Worm (Caenorhabditis elegans): ENCODE results near the gene D2045.7.
A peak's percentile ranks its signal among the peaks of the same experiment; 100 is the strongest.

The D2045.7 gene

ce11 chrIII:10446730-10447129 lies 32.5 kb upstream of the D2045.7 start, which contains the start of gene H04D03.7:
H04D03.7 (minus strand) TSS chrIII:10446830.
- TF ChIP-seq K12H6.12 (tag; optimal IDR thresholded peaks at IDR 0.05) = no peak
- TF ChIP-seq B0035.1 (tag; optimal IDR thresholded peaks at IDR 0.05) = no peak
- TF ChIP-seq hmg-20 (GFP tag; IDR thresholded peaks at IDR 0.05) = no peak
- TF ChIP-seq ztf-6 (GFP tag; IDR thresholded peaks at IDR 0.05) = no peak
- no peak for TF ChIP-seq snpc-1.3 (tag; optimal IDR thresholded peaks at IDR 0.05; ENCODE audit: insufficient read depth)
- no peak for TF ChIP-seq Y53F4B.3 (GFP tag; IDR thresholded peaks at IDR 0.05)
- TF ChIP-seq pbrm-1 (GFP tag; IDR thresholded peaks at IDR 0.05) = no peak
- TF ChIP-seq F52B5.7 (tag; optimal IDR thresholded peaks at IDR 0.05) = no peak
- no peak for TF ChIP-seq tbx-9 (tag; optimal IDR thresholded peaks at IDR 0.05; ENCODE audit: borderline replicate concordance)
- TF ChIP-seq D2030.7 (GFP tag; IDR thresholded peaks at IDR 0.05) = no peak
- no peak for TF ChIP-seq ztf-25 (GFP tag; IDR thresholded peaks at IDR 0.05)
- no peak for TF ChIP-seq repo-1 (tag; optimal IDR thresholded peaks at IDR 0.05)
- TF ChIP-seq zim-3 (tag; optimal IDR thresholded peaks at IDR 0.05) = no peak
- TF ChIP-seq dpl-1 (GFP tag; optimal IDR thresholded peaks at IDR 0.05) = no peak
- no peak for TF ChIP-seq F39B2.1 (GFP tag; IDR thresholded peaks at IDR 0.05)
- TF ChIP-seq ceh-58 (GFP tag; IDR thresholded peaks at IDR 0.05) = no peak
- no peak for TF ChIP-seq akir-1 (GFP tag; optimal IDR thresholded peaks at IDR 0.05)
- TF ChIP-seq madf-3 (GFP tag; IDR thresholded peaks at IDR 0.05) = no peak

- TF ChIP-seq F49E8.2 (tag; optimal IDR thresholded peaks at IDR 0.05; ENCODE audit: insufficient read depth) = no peak
- no peak for TF ChIP-seq F55B11.4 (tag; optimal IDR thresholded peaks at IDR 0.05; ENCODE audit: borderline replicate concordance, insufficient read depth)
- no peak for TF ChIP-seq mxl-1 (tag; optimal IDR thresholded peaks at IDR 0.05)
- no peak for TF ChIP-seq unc-62 (GFP tag; optimal IDR thresholded peaks at IDR 0.05)
- TF ChIP-seq Y95B8A.8 (GFP tag; IDR thresholded peaks at IDR 0.05) = no peak
- no peak for TF ChIP-seq zim-3 (tag; optimal IDR thresholded peaks at IDR 0.05)
- TF ChIP-seq nhr-120 (GFP tag; IDR thresholded peaks at IDR 0.05) = no peak
- no peak for TF ChIP-seq F39B2.1 (GFP tag; IDR thresholded peaks at IDR 0.05)
- TF ChIP-seq hmg-1.2 (GFP tag; IDR thresholded peaks at IDR 0.05) = no peak
- TF ChIP-seq madf-6 (GFP tag; IDR thresholded peaks at IDR 0.05) = no peak
- TF ChIP-seq nhr-179 (tag; optimal IDR thresholded peaks at IDR 0.05) = no peak
- no peak for TF ChIP-seq sdz-38 (tag; optimal IDR thresholded peaks at IDR 0.05)
Measured at ce11 chrIII:10451012-10451411, 28.3 kb upstream of the D2045.7 start, which contains the start of gene H04D03.4. H04D03.4 (minus strand) TSS chrIII:10451112.

- peak; percentile 25 for TF ChIP-seq lsy-27 (tag; optimal IDR thresholded peaks at IDR 0.05; ENCODE audit: borderline replicate concordance, insufficient read depth)
- no peak for TF ChIP-seq F37B4.10 (GFP tag; IDR thresholded peaks at IDR 0.05)
- TF ChIP-seq B0261.1 (tag; optimal IDR thresholded peaks at IDR 0.05) = no peak
- TF ChIP-seq F49E8.2 (tag; optimal IDR thresholded peaks at IDR 0.05; ENCODE audit: insufficient read depth) = peak; percentile 84
- TF ChIP-seq Y56A3A.18 (GFP tag; IDR thresholded peaks at IDR 0.05) = no peak
- no peak for TF ChIP-seq F57A8.1 (GFP tag; optimal IDR thresholded peaks at IDR 0.05)
- peak; percentile 12 for TF ChIP-seq ztf-22 (GFP tag; optimal IDR thresholded peaks at IDR 0.05)
- TF ChIP-seq ztf-6 (GFP tag; IDR thresholded peaks at IDR 0.05) = no peak
- peak; percentile 73 for TF ChIP-seq tbp1 (GFP tag; optimal IDR thresholded peaks at IDR 0.05)
- peak; percentile 75 for TF ChIP-seq tlf-1 (GFP tag; optimal IDR thresholded peaks at IDR 0.05)
- TF ChIP-seq ccch-3 (GFP tag; optimal IDR thresholded peaks at IDR 0.05) = peak; percentile 91
- TF ChIP-seq pbrm-1 (GFP tag; IDR thresholded peaks at IDR 0.05) = peak; percentile 94
- no peak for TF ChIP-seq nfya-2 (GFP tag; IDR thresholded peaks at IDR 0.05)
- peak; percentile 63 for TF ChIP-seq K12H6.12 (tag; optimal IDR thresholded peaks at IDR 0.05)
- no peak for TF ChIP-seq F55B11.4 (tag; optimal IDR thresholded peaks at IDR 0.05; ENCODE audit: borderline replicate concordance, insufficient read depth)
- peak; percentile 64 for TF ChIP-seq efl-1 (GFP tag; optimal IDR thresholded peaks at IDR 0.05)
- TF ChIP-seq ztf-28 (GFP tag; IDR thresholded peaks at IDR 0.05) = peak; percentile 96
- peak; percentile 70 for TF ChIP-seq C17E4.6 (GFP tag; IDR thresholded peaks at IDR 0.05)
- no peak for TF ChIP-seq hsf-1 (GFP tag; IDR thresholded peaks at IDR 0.05)
- peak; percentile 100 for TF ChIP-seq ceh-100 (GFP tag; IDR thresholded peaks at IDR 0.05)
- TF ChIP-seq unc-130 (GFP tag; optimal IDR thresholded peaks at IDR 0.05) = peak; percentile 93
- TF ChIP-seq gei-17 (GFP tag; optimal IDR thresholded peaks at IDR 0.05) = no peak
Measured at ce11 chrIII:10460427-10461163, 18.7 kb upstream of the D2045.7 start, which contains the start of gene ecps-1. ecps-1 (minus strand) TSS chrIII:10460551.

All from whole organism, young adult.